Worm (Caenorhabditis elegans): Measurements from ENCODE around the gene arrd-28.

The arrd-28 gene

ce11 chrX:10189805-10190204, 6.0 kb downstream of the arrd-28 start:
- TF ChIP-seq aptf-2 (GFP tag; conservative IDR thresholded peaks at IDR 0.05), result no peak
- no peak for TF ChIP-seq attf-6 (GFP tag; IDR thresholded peaks at IDR 0.05)
- TF ChIP-seq atf-7 (tag; optimal IDR thresholded peaks at IDR 0.05), result no peak
- no peak for TF ChIP-seq dpl-1 (GFP tag; optimal IDR thresholded peaks at IDR 0.05)
- TF ChIP-seq ztf-26 (tag; optimal IDR thresholded peaks at IDR 0.05), result no peak
- TF ChIP-seq F10E7.11 (tag; optimal IDR thresholded peaks at IDR 0.05), result no peak
- no peak for TF ChIP-seq lin-35 (GFP tag; optimal IDR thresholded peaks at IDR 0.05)
- no peak for TF ChIP-seq attf-5 (GFP tag; optimal IDR thresholded peaks at IDR 0.05)

- TF ChIP-seq cebp-1 (GFP tag; IDR thresholded peaks at IDR 0.05) (peak; percentile 43; the same call in 1 of the 2 replicates), cebp-1 (tag; optimal IDR thresholded peaks at IDR 0.05) (peak; percentile 88), F33H1.4 (GFP tag; IDR thresholded peaks at IDR 0.05) (no peak)
These were observed 10.7 kb downstream of the arrd-28 start, which contains the start of gene myrf-2 for ce11 chrX:10194327-10195096. TSS of gene myrf-2 (minus strand) at chrX:10194377.

- TF ChIP-seq hmg-1.2 (GFP tag; IDR thresholded peaks at IDR 0.05) (peak; percentile 34; the same call in 1 of the 2 replicates), attf-5 (GFP tag; optimal IDR thresholded peaks at IDR 0.05) (peak; percentile 31), unc-62 (GFP tag; optimal IDR thresholded peaks at IDR 0.05) (peak; percentile 17), B0261.1 (tag; optimal IDR thresholded peaks at IDR 0.05) (no peak), nhr-80 (tag; optimal IDR thresholded peaks at IDR 0.05) (peak; percentile 67), tbx-9 (tag; optimal IDR thresholded peaks at IDR 0.05; ENCODE audit: borderline replicate concordance) (no peak), athp-1 (tag; optimal IDR thresholded peaks at IDR 0.05) (no peak), let-607 (tag; optimal IDR thresholded peaks at IDR 0.05) (peak; percentile 87 to 96), attf-3 (GFP tag; conservative IDR thresholded peaks at IDR 0.05) (peak; percentile 94), cebp-1 (GFP tag; IDR thresholded peaks at IDR 0.05) (no peak), cebp-1 (tag; optimal IDR thresholded peaks at IDR 0.05) (peak; percentile 45), lin-40 (tag; optimal IDR thresholded peaks at IDR 0.05) (peak; percentile 59)
These were observed 13.5 kb downstream of the arrd-28 start, which contains the start of gene nucb-1 for ce11 chrX:10197204-10197756. TSS of gene nucb-1 (plus strand) at chrX:10197706.

DNA sequence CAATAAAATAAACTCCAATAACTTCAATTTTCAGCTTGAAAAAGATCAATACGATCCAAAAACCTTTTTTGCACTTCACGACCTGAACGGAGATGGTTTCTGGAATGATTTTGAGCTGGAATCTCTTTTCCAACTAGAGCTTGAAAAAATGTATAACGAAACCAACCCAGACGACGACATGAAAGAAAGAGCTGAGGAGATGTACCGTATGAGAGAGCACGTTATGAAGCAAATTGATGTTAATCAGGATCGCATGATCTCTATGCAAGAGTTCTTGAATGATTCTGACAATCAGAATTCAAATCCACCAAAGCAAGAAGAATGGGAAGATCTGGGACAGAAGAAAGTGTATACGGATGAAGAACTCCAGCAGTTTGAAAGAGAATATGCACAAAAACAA, 15.4 kb downstream of the arrd-28 start:
- TF ChIP-seq hmg-20 (GFP tag; IDR thresholded peaks at IDR 0.05), result no peak
- no peak for TF ChIP-seq F10E7.11 (tag; optimal IDR thresholded peaks at IDR 0.05)
- no peak for TF ChIP-seq him-1 (tag; optimal IDR thresholded peaks at IDR 0.05)
- TF ChIP-seq F55B11.4 (tag; optimal IDR thresholded peaks at IDR 0.05; ENCODE audit: borderline replicate concordance, insufficient read depth), result no peak
- TF ChIP-seq repo-1 (tag; optimal IDR thresholded peaks at IDR 0.05), result no peak
- TF ChIP-seq ceh-27 (GFP tag; optimal IDR thresholded peaks at IDR 0.05), result no peak
- TF ChIP-seq K12H6.12 (tag; optimal IDR thresholded peaks at IDR 0.05), result no peak
- TF ChIP-seq lin-40 (tag; optimal IDR thresholded peaks at IDR 0.05), result no peak
- TF ChIP-seq pha-4 (tag; optimal IDR thresholded peaks at IDR 0.05), result no peak
- no peak for TF ChIP-seq mel-28 (tag; optimal IDR thresholded peaks at IDR 0.05; ENCODE audit: borderline replicate concordance)
- TF ChIP-seq lin-35 (GFP tag; optimal IDR thresholded peaks at IDR 0.05), result no peak
- TF ChIP-seq F57A8.1 (GFP tag; optimal IDR thresholded peaks at IDR 0.05), result no peak
- TF ChIP-seq ztf-3 (GFP tag; optimal IDR thresholded peaks at IDR 0.05), result no peak
- TF ChIP-seq zfh-2 (GFP tag; conservative IDR thresholded peaks at IDR 0.05), result no peak
- no peak for TF ChIP-seq snpc-3.4 (tag; optimal IDR thresholded peaks at IDR 0.05)
- TF ChIP-seq B0019.2 (GFP tag; conservative IDR thresholded peaks at IDR 0.05), result no peak
- TF ChIP-seq tlf-1 (GFP tag; optimal IDR thresholded peaks at IDR 0.05), result no peak
- no peak for TF ChIP-seq hlh-12 (tag; optimal IDR thresholded peaks at IDR 0.05)
- TF ChIP-seq dox-1 (GFP tag; IDR thresholded peaks at IDR 0.05), result no peak
- no peak for TF ChIP-seq fkh-3 (tag; optimal IDR thresholded peaks at IDR 0.05)
